Fruit fly (Drosophila melanogaster) Kc167 (cell line): ENCODE measurements around the gene CG5355.
A peak's percentile ranks its signal among the peaks of the same experiment; 100 is the strongest.

Experiments used
- Myc ChIP-seq: fragments of >200 bp; optimal IDR thresholded peaks from 2 replicates; lab custom pipeline; 2017; ENCODE audit warnings: missing external identifiers
- Sin3A ChIP-seq: fragments of >200 bp; optimal IDR thresholded peaks from 2 replicates; lab custom pipeline; 2018; ENCODE audit warnings: missing external identifiers
- h ChIP-seq: fragments of >200 bp; optimal IDR thresholded peaks from 3 replicates; lab custom pipeline; 2018; ENCODE audit warnings: missing external identifiers
- insv ChIP-seq: fragments of >200 bp; optimal IDR thresholded peaks from 3 replicates; lab custom pipeline; 2018; ENCODE audit warnings: missing external identifiers
- psq ChIP-seq: fragments of >200 bp; optimal IDR thresholded peaks from 2 replicates; lab custom pipeline; 2017; ENCODE audit warnings: missing external identifiers
- ttk ChIP-seq: sonication (Bioruptor generic); optimal IDR thresholded peaks from 2 replicates; lab custom pipeline; 2017; ENCODE audit warnings: missing external identifiers

Gene CG5355

DNA sequence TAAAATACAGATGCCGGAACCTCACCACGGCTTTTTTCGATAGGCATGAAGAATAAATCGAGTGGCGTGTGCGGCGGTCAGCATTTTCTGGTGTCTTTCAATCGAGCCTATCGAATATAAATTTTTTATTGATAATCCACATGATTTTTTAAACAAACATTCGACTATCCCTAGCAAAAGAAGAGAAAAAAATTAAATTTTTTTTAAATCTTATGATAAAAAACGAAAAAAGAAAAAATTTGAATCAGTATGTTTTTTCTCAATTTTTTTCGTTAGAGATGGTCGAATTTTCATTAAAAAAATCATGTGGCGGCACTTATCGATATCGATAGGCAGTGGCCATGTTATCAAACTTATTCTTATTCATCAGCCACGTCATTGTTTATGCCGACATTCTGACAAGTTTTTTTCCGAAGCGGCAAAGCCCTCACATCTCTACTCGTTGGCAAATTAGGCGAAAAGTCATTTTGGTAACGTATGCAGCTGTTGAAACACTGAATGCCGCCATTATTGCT is 13.3 kb upstream of the CG5355 start, which contains the start of the genes SmB and KdelR:
Gene SmB (minus strand): TSS at position 94 of the 515 bp plus-strand sequence.
Gene KdelR (plus strand): TSS at position 354 of the 515 bp plus-strand sequence.
- no peak for TF ChIP-seq Myc
- no peak for TF ChIP-seq psq
- TF ChIP-seq Sin3A: no peak

dm6 chr2L:10425599-10425998 is 12.3 kb upstream of the CG5355 start:
- no peak for TF ChIP-seq insv (lab: Kevin White, UChicago)

dm6 chr2L:10422643-10423606 is 9.7 kb upstream of the CG5355 start, which contains the start of the genes pie and Wdfy2:
pie (minus strand) TSS chr2L:10422780.
Wdfy2 (plus strand) TSS chr2L:10423291.
- TF ChIP-seq insv (lab: Kevin White, UChicago) (no peak), h (lab: Kevin White, UChicago) (no peak), ttk (lab: Kevin White, UChicago) (no peak), psq (no peak), Sin3A (no peak), Myc (no peak)

DNA sequence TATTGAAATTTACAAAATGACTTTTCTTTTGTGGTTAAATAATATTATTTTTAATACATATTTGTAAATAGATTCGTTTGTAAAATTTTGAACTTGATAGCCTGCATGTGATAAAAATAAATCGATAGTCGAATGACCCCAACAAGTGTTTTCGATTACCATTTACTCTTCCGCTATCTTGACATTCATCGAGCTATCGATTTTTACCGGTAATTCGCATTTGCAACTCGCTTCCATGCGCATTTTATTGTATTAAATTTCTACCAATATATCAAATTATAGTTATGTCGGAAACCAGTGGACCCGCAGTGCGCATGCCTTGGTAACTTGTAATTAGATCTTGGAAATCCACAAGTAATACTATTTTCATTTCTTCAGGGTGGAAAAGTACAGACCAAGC is 5.7 kb upstream of the CG5355 start, which contains the start of gene RfC3:
Gene RfC3 (plus strand): TSS at position 210 of the 400 bp plus-strand sequence.
- TF ChIP-seq ttk (lab: Kevin White, UChicago): no peak

DNA sequence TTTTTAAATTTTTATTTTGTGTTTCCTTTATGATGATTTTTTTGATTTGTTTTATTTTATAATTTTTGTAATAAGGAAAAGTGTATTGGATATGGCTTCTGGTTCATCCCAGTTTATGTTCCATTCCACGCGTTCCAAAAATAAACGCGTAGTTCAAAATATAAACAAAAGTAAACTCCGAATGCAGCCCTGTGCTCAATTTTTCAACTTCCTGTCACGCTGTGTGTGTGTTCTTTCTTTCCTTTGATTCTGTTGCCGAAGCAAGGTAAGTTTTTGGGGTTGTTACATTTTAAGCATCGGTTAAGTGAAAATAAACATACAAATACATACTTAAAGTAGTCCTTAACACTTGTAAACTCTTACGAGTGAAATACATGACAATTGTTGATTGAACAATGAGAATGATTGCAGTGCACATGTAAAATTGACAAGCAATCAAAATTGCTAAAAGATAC is 5.1 kb downstream of the CG5355 start, which contains the start of the genes Ip259 and RpS27A:
Gene Ip259 (plus strand): TSS at position 231 of the 455 bp plus-strand sequence.
Gene RpS27A (plus strand): TSS at position 231 of the 455 bp plus-strand sequence.
- TF ChIP-seq insv (lab: Kevin White, UChicago) (no peak), h (lab: Kevin White, UChicago) (no peak), Myc (no peak), ttk (lab: Kevin White, UChicago) (no peak), psq (no peak), Sin3A (no peak)

DNA sequence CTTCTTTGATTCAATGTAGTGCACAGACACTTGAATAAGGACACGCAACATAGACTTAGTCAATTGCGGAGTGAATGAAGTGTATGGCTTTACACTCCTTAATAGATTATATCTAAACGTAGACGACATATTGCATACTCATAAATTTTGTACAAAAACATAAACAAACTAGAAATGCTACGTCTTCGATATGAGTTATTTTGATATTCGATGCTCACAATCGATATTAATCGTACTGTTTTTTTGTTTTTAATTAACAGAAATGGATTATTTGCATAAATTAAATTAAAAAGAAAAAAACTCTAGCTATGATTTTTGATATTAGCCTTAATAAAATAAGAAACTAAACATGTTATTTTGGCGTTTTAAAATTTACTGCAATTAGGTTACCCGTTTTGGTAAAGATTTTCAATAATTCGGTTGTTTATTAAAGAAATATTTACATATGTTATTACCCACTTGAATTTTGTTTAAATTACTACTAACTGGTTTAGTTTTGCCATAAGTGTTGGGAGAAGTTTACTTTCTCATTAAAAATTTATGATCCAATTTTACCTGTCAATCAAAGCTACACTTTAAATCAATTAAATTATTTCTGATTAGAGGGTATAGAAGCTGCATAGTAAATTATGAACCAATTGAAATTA is 8.1 kb downstream of the CG5355 start, which contains the start of the genes CG17768, LSm-4 and Ir31a:
Gene CG17768 (minus strand): TSS at position 196 of the 647 bp plus-strand sequence.
Gene LSm-4 (minus strand): TSS at position 196 of the 647 bp plus-strand sequence.
Gene Ir31a (plus strand): TSS at position 558 of the 647 bp plus-strand sequence.
- TF ChIP-seq psq: no peak
- TF ChIP-seq h (lab: Kevin White, UChicago): no peak
- TF ChIP-seq ttk (lab: Kevin White, UChicago): no peak
- TF ChIP-seq insv (lab: Kevin White, UChicago): no peak
- no peak for TF ChIP-seq Sin3A
- no peak for TF ChIP-seq Myc

- TF ChIP-seq ttk (lab: Kevin White, UChicago) (no peak), psq (no peak), Sin3A (no peak), insv (lab: Kevin White, UChicago) (no peak), Myc (no peak), h (lab: Kevin White, UChicago) (no peak)
Measured at dm6 chr2L:10403803-10404315, 9.4 kb downstream of the CG5355 start.

dm6 chr2L:10396877-10397587 is 16.2 kb downstream of the CG5355 start:
- TF ChIP-seq ttk (lab: Kevin White, UChicago) (no peak), h (lab: Kevin White, UChicago) (no peak), psq (no peak), insv (lab: Kevin White, UChicago) (no peak), Sin3A (no peak), Myc (no peak)

DNA sequence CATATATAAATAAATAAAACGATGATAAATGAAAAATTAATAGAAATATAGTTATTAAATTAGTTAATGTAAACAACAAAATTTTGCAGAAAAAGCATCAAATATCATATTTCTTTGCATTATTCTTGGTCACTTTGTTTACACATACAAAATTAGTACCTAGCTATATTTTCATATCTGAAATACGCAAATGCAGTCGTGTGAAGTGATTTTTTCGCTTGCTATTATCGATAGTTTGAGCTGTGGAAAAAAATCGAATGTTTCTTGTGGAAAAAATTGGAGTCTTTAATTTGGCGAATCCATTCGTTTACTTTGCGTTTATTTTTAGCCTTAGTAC is 16.8 kb downstream of the CG5355 start, which contains the start of gene Cnot4:
Gene Cnot4 (plus strand): TSS at position 229 of the 337 bp plus-strand sequence.
- no peak for TF ChIP-seq h (lab: Kevin White, UChicago)
- TF ChIP-seq Sin3A: no peak
- TF ChIP-seq Myc: no peak
- TF ChIP-seq psq: peak; percentile 31

- TF ChIP-seq psq (peak; percentile 52), insv (lab: Kevin White, UChicago) (no peak)
Measured at dm6 chr2L:10395642-10396487, 17.4 kb downstream of the CG5355 start, which contains the start of gene Mdh1. Mdh1 (minus strand) TSS chr2L:10396332.

DNA sequence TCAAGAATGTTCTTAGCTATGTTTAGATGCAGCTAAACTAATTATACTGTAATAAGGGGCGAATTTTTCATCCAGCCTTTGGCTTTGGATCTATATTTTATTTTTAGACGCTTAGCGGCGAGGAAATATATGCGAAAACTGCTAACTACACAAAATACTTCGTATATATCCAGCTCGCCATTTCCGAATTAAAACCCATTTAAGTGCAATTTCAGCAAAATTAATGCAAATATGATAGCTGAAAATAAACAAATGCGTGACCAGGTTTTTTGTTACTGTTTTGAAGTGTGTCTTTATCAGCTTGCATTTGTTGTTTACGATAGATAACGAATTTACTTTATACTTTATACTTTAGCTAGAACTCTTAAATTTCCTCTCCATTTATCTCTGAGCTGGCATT is 18.2 kb downstream of the CG5355 start:
- TF ChIP-seq insv (lab: Kevin White, UChicago): no peak
- no peak for TF ChIP-seq Myc
- TF ChIP-seq Sin3A: no peak
- no peak for TF ChIP-seq h (lab: Kevin White, UChicago)
- no peak for TF ChIP-seq psq
- TF ChIP-seq ttk (lab: Kevin White, UChicago): no peak
